Fruit fly (Drosophila melanogaster): Measurements from ENCODE around the gene CG12020.

dm6 chr3L:1808631-1809030 is 11.5 kb downstream of the CG12020 start:
- TF ChIP-seq Snoo (tag; optimal IDR thresholded peaks at IDR 0.05) (peak; percentile 60), EcR (GFP tag; optimal IDR thresholded peaks at IDR 0.05) (no peak)
